Worm (Caenorhabditis elegans) whole organism, L1 larva: Measurements from ENCODE around the gene T04H1.5.
A peak's percentile ranks its signal among the peaks of the same experiment; 100 is the strongest.

Source experiments
- Y116A8C.19 ChIP-seq: sonication (generic microtip); optimal IDR thresholded peaks from 2 replicates; lab custom pipeline; 2016; ENCODE audit warnings: missing compliant biosample characterization, missing genetic modification characterization, borderline replicate concordance
- alr-1 ChIP-seq: fragments of 200-800 bp; sonication (Bioruptor generic); optimal IDR thresholded peaks from 2 replicates; lab custom pipeline; 2018; ENCODE audit warnings: borderline replicate concordance, mild to moderate bottlenecking, missing genetic modification characterization, missing compliant biosample characterization
- ceh-63 ChIP-seq: fragments of 200-800 bp; sonication (Bioruptor generic); optimal IDR thresholded peaks from 2 replicates; lab custom pipeline; 2018; ENCODE audit warnings: mild to moderate bottlenecking, missing genetic modification characterization, missing compliant biosample characterization
- grh-1 ChIP-seq: fragments of 200-800 bp; sonication (Bioruptor generic); IDR thresholded peaks from 2 replicates; pipeline ENCODE4 v1.3.6; 2022; ENCODE audit warnings: missing genetic modification reagents, missing genetic modification characterization, missing compliant biosample characterization
- lin-39 ChIP-seq: fragments of 150-350 bp; optimal IDR thresholded peaks from 2 replicates; lab custom pipeline; 2014; ENCODE audit warnings: missing biosample characterization, missing genetic modification reagents, missing genetic modification characterization
- mep-1 ChIP-seq: fragments of 150-350 bp; optimal IDR thresholded peaks from 2 replicates; lab custom pipeline; 2014; ENCODE audit warnings: missing biosample characterization, missing genetic modification characterization
- nhr-90 ChIP-seq: sonication (generic microtip); optimal IDR thresholded peaks from 2 replicates; lab custom pipeline; 2016; ENCODE audit warnings: mild to moderate bottlenecking, missing genetic modification characterization, missing compliant biosample characterization; ENCODE audit not compliant: poor library complexity

DNA sequence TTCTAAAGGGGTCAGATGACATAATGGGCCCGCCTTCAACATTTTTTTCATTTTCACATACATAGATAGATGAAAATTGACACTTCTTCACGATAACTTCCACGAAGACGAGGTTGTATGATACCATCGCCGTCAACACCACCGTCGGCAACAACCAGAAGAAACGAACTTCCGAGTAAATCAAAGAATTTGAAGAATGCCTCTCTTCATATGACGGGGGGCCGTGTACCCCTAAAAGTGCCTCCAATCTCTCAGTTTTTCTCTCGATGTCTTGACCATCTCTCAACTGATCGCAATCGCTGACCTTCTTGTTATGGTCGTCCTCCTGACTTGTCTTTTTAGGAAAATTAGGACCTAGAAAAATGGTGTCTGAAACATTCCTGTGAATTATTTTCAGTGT, 44.4 kb downstream of the T04H1.5 start:
- TF ChIP-seq nhr-90 (no peak), Y116A8C.19 (tag; lab: Kevin White, UChicago) (no peak), mep-1 (tag; lab: Kevin White, UChicago) (peak; percentile 16), ceh-63 (no peak), alr-1 (tag; lab: Kevin White, UChicago) (no peak), grh-1 (peak; percentile 32; the same call in 1 of the 2 replicates), lin-39 (tag; lab: Kevin White, UChicago) (no peak)
